Worm (Caenorhabditis elegans): Measurements from ENCODE around the gene nspc-20.

nspc-20 gene

DNA sequence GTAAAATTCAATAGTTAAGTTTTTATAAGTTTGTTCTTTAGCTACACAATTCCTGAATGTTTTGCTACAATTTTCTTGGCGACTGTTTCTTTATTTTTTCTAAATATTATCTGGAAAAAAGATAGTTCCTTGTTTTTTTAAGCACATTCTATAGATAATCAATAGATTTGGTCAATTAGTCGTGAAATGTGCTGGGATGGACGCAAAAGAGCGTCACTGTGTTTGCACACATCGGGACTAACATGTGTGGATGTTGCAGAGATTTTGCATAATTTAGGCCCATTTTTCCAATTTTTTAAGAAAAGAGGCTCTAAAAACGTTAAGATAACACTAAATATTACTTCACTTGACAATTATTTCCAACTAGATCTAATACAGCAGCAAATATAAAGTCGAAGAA, 16.5 kb downstream of the nspc-20 start:
- no peak for TF ChIP-seq drap-1 (GFP tag; optimal IDR thresholded peaks at IDR 0.05)
- TF ChIP-seq tbx-8 (GFP tag; optimal IDR thresholded peaks at IDR 0.05), result no peak
- peak; percentile 4 for TF ChIP-seq unc-120 (tag; optimal IDR thresholded peaks at IDR 0.05; ENCODE audit: poor library complexity, severe bottlenecking)
- TF ChIP-seq ztf-11 (tag; optimal IDR thresholded peaks at IDR 0.05), result no peak
- no peak for TF ChIP-seq mab-5 (tag; optimal IDR thresholded peaks at IDR 0.05)
- no peak for TF ChIP-seq elt-1 (tag; optimal IDR thresholded peaks at IDR 0.05; ENCODE audit: borderline replicate concordance, insufficient read depth)
- TF ChIP-seq cnd-1 (tag; optimal IDR thresholded peaks at IDR 0.05), result no peak
- no peak for TF ChIP-seq bed-3 (GFP tag; optimal IDR thresholded peaks at IDR 0.05)
- no peak for TF ChIP-seq zip-8 (tag; optimal IDR thresholded peaks at IDR 0.05)
- peak; percentile 8 for TF ChIP-seq mep-1 (tag; optimal IDR thresholded peaks at IDR 0.05)
- TF ChIP-seq ceh-43 (GFP tag; optimal IDR thresholded peaks at IDR 0.05), result no peak
- TF ChIP-seq ces-1 (GFP tag; optimal IDR thresholded peaks at IDR 0.05), result peak; percentile 93
- no peak for TF ChIP-seq nhr-2 (tag; optimal IDR thresholded peaks at IDR 0.05)
- no peak for TF ChIP-seq ham-2 (GFP tag; optimal IDR thresholded peaks at IDR 0.05)

DNA sequence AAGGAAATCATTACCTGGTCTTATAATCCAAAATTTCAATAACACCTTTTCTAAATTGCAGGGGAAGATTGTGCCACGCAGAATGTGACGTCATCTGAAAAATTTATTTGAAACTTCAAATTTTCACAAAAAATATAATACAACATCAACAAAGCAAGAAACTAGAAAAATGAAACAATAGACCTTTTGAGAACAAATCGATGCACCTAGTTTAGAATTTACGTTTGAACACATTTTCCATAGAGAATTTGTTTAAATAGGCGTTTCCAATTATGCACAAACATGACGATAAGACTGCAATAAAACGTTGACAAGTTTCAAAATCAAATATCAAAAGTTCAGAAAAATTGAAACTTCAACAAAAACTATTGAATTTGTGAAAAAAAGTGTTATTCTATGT, 17.2 kb downstream of the nspc-20 start, which contains the start of gene fbxa-141:
Gene fbxa-141 (minus strand): TSS at position 101 of the 400 bp plus-strand sequence.
- TF ChIP-seq ztf-11 (tag; optimal IDR thresholded peaks at IDR 0.05), result no peak
- TF ChIP-seq mls-2 (tag; optimal IDR thresholded peaks at IDR 0.05), result no peak
- TF ChIP-seq lsy-2 (tag; optimal IDR thresholded peaks at IDR 0.05), result no peak
- TF ChIP-seq sptf-1 (tag; optimal IDR thresholded peaks at IDR 0.05), result no peak
- no peak for TF ChIP-seq flh-1 (GFP tag; optimal IDR thresholded peaks at IDR 0.05)
- TF ChIP-seq lin-32 (GFP tag; optimal IDR thresholded peaks at IDR 0.05), result no peak
- no peak for TF ChIP-seq unc-62 (GFP tag; optimal IDR thresholded peaks at IDR 0.05)
- no peak for TF ChIP-seq ceh-39 (tag; optimal IDR thresholded peaks at IDR 0.05)
- no peak for TF ChIP-seq mep-1 (tag; optimal IDR thresholded peaks at IDR 0.05)
- TF ChIP-seq ham-2 (GFP tag; optimal IDR thresholded peaks at IDR 0.05), result no peak
- TF ChIP-seq sem-2 (GFP tag; optimal IDR thresholded peaks at IDR 0.05), result no peak
- TF ChIP-seq tbx-8 (GFP tag; optimal IDR thresholded peaks at IDR 0.05), result no peak
- no peak for TF ChIP-seq pha-4 (tag; optimal IDR thresholded peaks at IDR 0.05)
- TF ChIP-seq zip-8 (tag; optimal IDR thresholded peaks at IDR 0.05), result no peak
- TF ChIP-seq elt-3 (tag; optimal IDR thresholded peaks at IDR 0.05), result no peak

- TF ChIP-seq ham-2 (GFP tag; optimal IDR thresholded peaks at IDR 0.05), result no peak
- TF ChIP-seq bed-3 (GFP tag; optimal IDR thresholded peaks at IDR 0.05), result no peak
- no peak for TF ChIP-seq nhr-12 (tag; optimal IDR thresholded peaks at IDR 0.05)
- TF ChIP-seq mep-1 (tag; optimal IDR thresholded peaks at IDR 0.05), result no peak
- no peak for TF ChIP-seq ztf-11 (tag; optimal IDR thresholded peaks at IDR 0.05)
Observed at ce11 chrX:14510358-14510757, 19.6 kb downstream of the nspc-20 start.

- TF ChIP-seq unc-62 (GFP tag; optimal IDR thresholded peaks at IDR 0.05) (peak; percentile 83), ham-2 (GFP tag; optimal IDR thresholded peaks at IDR 0.05) (peak; percentile 32), unc-120 (tag; optimal IDR thresholded peaks at IDR 0.05; ENCODE audit: poor library complexity, severe bottlenecking) (peak; percentile 43), nhr-2 (tag; optimal IDR thresholded peaks at IDR 0.05) (no peak)
Observed at ce11 chrX:14508823-14509259, 21.2 kb downstream of the nspc-20 start.

- TF ChIP-seq nhr-28 (tag; optimal IDR thresholded peaks at IDR 0.05), result no peak
- TF ChIP-seq ces-1 (GFP tag; optimal IDR thresholded peaks at IDR 0.05), result no peak
- no peak for TF ChIP-seq elt-3 (tag; optimal IDR thresholded peaks at IDR 0.05)
- no peak for TF ChIP-seq cnd-1 (tag; optimal IDR thresholded peaks at IDR 0.05)
- no peak for TF ChIP-seq pha-4 (tag; optimal IDR thresholded peaks at IDR 0.05)
- TF ChIP-seq ham-2 (GFP tag; optimal IDR thresholded peaks at IDR 0.05), result no peak
- no peak for TF ChIP-seq ceh-43 (GFP tag; optimal IDR thresholded peaks at IDR 0.05)
- TF ChIP-seq unc-62 (GFP tag; optimal IDR thresholded peaks at IDR 0.05), result no peak
- TF ChIP-seq nhr-76 (tag; optimal IDR thresholded peaks at IDR 0.05), result no peak
- no peak for TF ChIP-seq unc-120 (tag; optimal IDR thresholded peaks at IDR 0.05; ENCODE audit: poor library complexity, severe bottlenecking)
- no peak for TF ChIP-seq ceh-83 (GFP tag; optimal IDR thresholded peaks at IDR 0.05)
- TF ChIP-seq bed-3 (GFP tag; optimal IDR thresholded peaks at IDR 0.05), result no peak
- no peak for TF ChIP-seq mep-1 (tag; optimal IDR thresholded peaks at IDR 0.05)
- TF ChIP-seq tbx-8 (GFP tag; optimal IDR thresholded peaks at IDR 0.05), result no peak
Observed at ce11 chrX:14507992-14508391, 22.0 kb downstream of the nspc-20 start.
